Worm (Caenorhabditis elegans) whole organism, L2 larva: Measurements from ENCODE around the gene pacs-1.

Source experiments
- C34F6.9 ChIP-seq: fragments of 150-350 bp; optimal IDR thresholded peaks from 2 replicates; lab custom pipeline; 2014; ENCODE audit warnings: missing biosample characterization, missing genetic modification characterization
- F13H6.1 ChIP-seq: sonication (generic microtip); optimal IDR thresholded peaks from 2 replicates; lab custom pipeline; 2016; ENCODE audit warnings: missing genetic modification characterization, missing compliant biosample characterization
- R02D3.7 ChIP-seq: fragments of 150-350 bp; optimal IDR thresholded peaks from 2 replicates; lab custom pipeline; 2014; ENCODE audit warnings: missing biosample characterization, missing genetic modification characterization
- aly-2 ChIP-seq: fragments of 150-350 bp; optimal IDR thresholded peaks from 2 replicates; lab custom pipeline; 2014; ENCODE audit warnings: missing biosample characterization, missing genetic modification characterization
- ama-1 ChIP-seq: fragments of 150-350 bp; optimal IDR thresholded peaks from 2 replicates; lab custom pipeline; 2018; ENCODE audit warnings: inconsistent platforms
- blmp-1 ChIP-seq: sonication (generic microtip); optimal IDR thresholded peaks from 2 replicates; lab custom pipeline; 2017; ENCODE audit warnings: missing genetic modification characterization, mild to moderate bottlenecking, missing compliant biosample characterization, antibody characterized with exemption, moderate library complexity; ENCODE audit not compliant: insufficient read depth
- ceh-82 ChIP-seq: fragments of 150-350 bp; optimal IDR thresholded peaks from 2 replicates; lab custom pipeline; 2014; ENCODE audit warnings: missing biosample characterization, missing genetic modification characterization
- dmd-4 ChIP-seq: sonication (generic microtip); optimal IDR thresholded peaks from 2 replicates; lab custom pipeline; 2017; ENCODE audit warnings: missing biosample characterization, missing genetic modification characterization
- elt-3 ChIP-seq: sonication (generic microtip); optimal IDR thresholded peaks from 2 replicates; lab custom pipeline; 2017; ENCODE audit warnings: missing biosample characterization, missing genetic modification characterization
- lin-11 ChIP-seq: fragments of 150-350 bp; sonication (generic microtip); optimal IDR thresholded peaks from 2 replicates; lab custom pipeline; 2014; ENCODE audit warnings: missing biosample characterization, missing genetic modification characterization, inconsistent platforms, mixed read lengths
- lin-13 ChIP-seq: fragments of 150-350 bp; optimal IDR thresholded peaks from 2 replicates; lab custom pipeline; 2014; ENCODE audit warnings: missing biosample characterization, missing genetic modification reagents, missing genetic modification characterization
- lin-39 ChIP-seq: fragments of 150-350 bp; optimal IDR thresholded peaks from 2 replicates; lab custom pipeline; 2014; ENCODE audit warnings: missing biosample characterization, missing genetic modification reagents, missing genetic modification characterization
- lsy-2 ChIP-seq, 2 experiments: fragments of 150-350 bp in 1 of 2; sonication (generic microtip) in 1 of 2; optimal IDR thresholded peaks; 2 replicates each; lab custom pipeline; 2014 to 2017; ENCODE audit warnings: missing biosample characterization in 2 of 2, missing genetic modification characterization in 2 of 2
- mab-5 ChIP-seq: fragments of 150-350 bp; optimal IDR thresholded peaks from 2 replicates; lab custom pipeline; 2014; ENCODE audit warnings: missing biosample characterization, missing genetic modification characterization
- mdl-1 ChIP-seq, 2 experiments: fragments of 150-350 bp in 1 of 2; sonication (generic microtip) in 1 of 2; optimal IDR thresholded peaks; 2 replicates each; lab custom pipeline; 2017; ENCODE audit warnings: missing biosample characterization in 2 of 2, missing genetic modification characterization in 2 of 2
- nhr-11 ChIP-seq: fragments of 150-350 bp; optimal IDR thresholded peaks from 2 replicates; lab custom pipeline; 2014; ENCODE audit warnings: missing biosample characterization, missing genetic modification characterization
- nhr-12 ChIP-seq: fragments of 150-350 bp; optimal IDR thresholded peaks from 2 replicates; lab custom pipeline; 2014; ENCODE audit warnings: missing biosample characterization, missing genetic modification characterization
- nhr-129 ChIP-seq: fragments of 150-350 bp; optimal IDR thresholded peaks from 2 replicates; lab custom pipeline; 2014; ENCODE audit warnings: missing biosample characterization, missing genetic modification characterization
- nhr-21 ChIP-seq: fragments of 150-350 bp; optimal IDR thresholded peaks from 2 replicates; lab custom pipeline; 2014; ENCODE audit warnings: missing biosample characterization, missing genetic modification characterization
- nhr-23 ChIP-seq: fragments of 150-350 bp; optimal IDR thresholded peaks from 2 replicates; lab custom pipeline; 2014; ENCODE audit warnings: missing biosample characterization, missing genetic modification reagents, missing genetic modification characterization
- nhr-6 ChIP-seq: fragments of 150-350 bp; optimal IDR thresholded peaks from 2 replicates; lab custom pipeline; 2014; ENCODE audit warnings: missing biosample characterization, missing genetic modification characterization
- nhr-77 ChIP-seq: fragments of 150-350 bp; optimal IDR thresholded peaks from 2 replicates; lab custom pipeline; 2014; ENCODE audit warnings: missing biosample characterization, missing genetic modification characterization
- peb-1 ChIP-seq: fragments of 150-350 bp; optimal IDR thresholded peaks from 2 replicates; lab custom pipeline; 2014; ENCODE audit warnings: missing biosample characterization, missing genetic modification characterization
- sem-4 ChIP-seq: fragments of 150-350 bp; optimal IDR thresholded peaks from 2 replicates; lab custom pipeline; 2014; ENCODE audit warnings: missing biosample characterization, missing genetic modification reagents, missing genetic modification characterization
- skn-1 ChIP-seq: sonication (generic microtip); optimal IDR thresholded peaks from 2 replicates; lab custom pipeline; 2017; ENCODE audit warnings: missing biosample characterization, missing genetic modification characterization
- sma-3 ChIP-seq: sonication (generic microtip); optimal IDR thresholded peaks from 2 replicates; lab custom pipeline; 2016; ENCODE audit warnings: missing genetic modification reagents, missing genetic modification characterization, missing compliant biosample characterization
- sma-9 ChIP-seq, 2 experiments: fragments of 150-350 bp in 1 of 2; sonication (generic microtip) in 1 of 2; optimal IDR thresholded peaks; 2 replicates each; lab custom pipeline; 2014 to 2016; ENCODE audit warnings: missing genetic modification characterization in 2 of 2, mild to moderate bottlenecking in 1 of 2, missing biosample characterization in 1 of 2, missing compliant biosample characterization in 1 of 2, missing genetic modification reagents in 1 of 2, moderate library complexity in 1 of 2
- snpc-4 ChIP-seq: fragments of 150-350 bp; optimal IDR thresholded peaks from 2 replicates; lab custom pipeline; 2014; ENCODE audit warnings: missing biosample characterization, missing genetic modification characterization
- unc-39 ChIP-seq: fragments of 150-350 bp; optimal IDR thresholded peaks from 2 replicates; lab custom pipeline; 2014; ENCODE audit warnings: missing biosample characterization, missing genetic modification characterization
- unc-55 ChIP-seq: fragments of 150-350 bp; sonication (generic microtip); optimal IDR thresholded peaks from 3 replicates; lab custom pipeline; 2014; ENCODE audit warnings: missing biosample characterization, missing genetic modification reagents, missing genetic modification characterization
- unc-62 ChIP-seq: fragments of 150-350 bp; optimal IDR thresholded peaks from 2 replicates; lab custom pipeline; 2014; ENCODE audit warnings: missing biosample characterization, missing genetic modification reagents, missing genetic modification characterization
- zag-1 ChIP-seq: fragments of 150-350 bp; optimal IDR thresholded peaks from 2 replicates; lab custom pipeline; 2014; ENCODE audit warnings: missing biosample characterization, missing genetic modification characterization
- ztf-1 ChIP-seq: fragments of 200-800 bp; sonication (Bioruptor generic); conservative IDR thresholded peaks from 2 replicates; pipeline ENCODE4 v1.3.6; 2022; ENCODE audit warnings: missing genetic modification characterization, missing compliant biosample characterization
- ztf-11 ChIP-seq: sonication (generic microtip); optimal IDR thresholded peaks from 2 replicates; lab custom pipeline; 2017; ENCODE audit warnings: missing biosample characterization, missing genetic modification characterization
- ztf-4 ChIP-seq: fragments of 150-350 bp; optimal IDR thresholded peaks from 2 replicates; lab custom pipeline; 2014; ENCODE audit warnings: missing biosample characterization, missing genetic modification characterization

The pacs-1 gene

ce11 chrV:9197121-9197520 lies 19.9 kb downstream of the pacs-1 start, which contains the start of gene C24B5.4:
C24B5.4 (minus strand) TSS chrV:9197326.
- no peak for TF ChIP-seq elt-3
- TF ChIP-seq nhr-23, result no peak
- no peak for TF ChIP-seq skn-1 (tag; lab: Kevin White, UChicago)
- TF ChIP-seq lsy-2 (tag; optimal IDR thresholded peaks at IDR 0.05; lab: Kevin White, UChicago), result no peak
- TF ChIP-seq sma-3 (GFP tag; lab: Kevin White, UChicago), result no peak
- TF ChIP-seq dmd-4 (tag; lab: Kevin White, UChicago), result no peak
- TF ChIP-seq lin-39 (tag; lab: Kevin White, UChicago), result no peak
- no peak for TF ChIP-seq nhr-11 (tag; lab: Kevin White, UChicago)
- TF ChIP-seq nhr-77 (tag; lab: Kevin White, UChicago), result no peak
- no peak for TF ChIP-seq snpc-4
- no peak for TF ChIP-seq nhr-12 (tag; lab: Kevin White, UChicago)
- TF ChIP-seq F13H6.1 (tag; lab: Kevin White, UChicago), result no peak
- no peak for TF ChIP-seq aly-2 (tag; lab: Kevin White, UChicago)
- no peak for TF ChIP-seq ztf-11 (tag; lab: Kevin White, UChicago)
- no peak for TF ChIP-seq ceh-82
- no peak for TF ChIP-seq ztf-1 (GFP tag; lab: Robert Waterston, UW)
- no peak for TF ChIP-seq R02D3.7 (tag; lab: Kevin White, UChicago)
- no peak for TF ChIP-seq nhr-6 (tag; lab: Kevin White, UChicago)

ce11 chrV:9194055-9194454 lies 23.0 kb downstream of the pacs-1 start:
- TF ChIP-seq sma-3 (GFP tag; lab: Kevin White, UChicago) (no peak), R02D3.7 (tag; lab: Kevin White, UChicago) (no peak), sem-4 (tag; lab: Kevin White, UChicago) (peak; percentile 43), lin-13 (no peak), mdl-1 (tag; optimal IDR thresholded peaks at IDR 0.05; lab: Kevin White, UChicago) (peak in 1 of 2 experiments; percentile 5), unc-55 (GFP tag; lab: Kevin White, UChicago) (peak; percentile 49), C34F6.9 (peak; percentile 14), blmp-1 (no peak), ztf-4 (tag; lab: Kevin White, UChicago) (no peak), lsy-2 (tag; optimal IDR thresholded peaks at IDR 0.05; lab: Kevin White, UChicago) (peak in 1 of 2 experiments; percentile 22)

ce11 chrV:9191406-9191805 lies 25.7 kb downstream of the pacs-1 start, which contains the start of gene sphr-1:
sphr-1 (plus strand) TSS chrV:9191610.
- TF ChIP-seq sma-9 (GFP tag; optimal IDR thresholded peaks at IDR 0.05; lab: Kevin White, UChicago) (no peak), sma-9 (tag; optimal IDR thresholded peaks at IDR 0.05; lab: Kevin White, UChicago) (no peak), nhr-129 (tag; lab: Kevin White, UChicago) (no peak), mab-5 (tag; lab: Kevin White, UChicago) (no peak), lin-11 (tag; lab: Kevin White, UChicago) (no peak), sma-3 (GFP tag; lab: Kevin White, UChicago) (no peak), peb-1 (no peak), ztf-1 (GFP tag; lab: Robert Waterston, UW) (no peak), zag-1 (peak; percentile 13)

ce11 chrV:9186028-9186427 lies 31.0 kb downstream of the pacs-1 start:
- TF ChIP-seq nhr-23 (no peak), ama-1 (lab: Kevin White, UChicago) (no peak), lin-11 (tag; lab: Kevin White, UChicago) (no peak), skn-1 (tag; lab: Kevin White, UChicago) (no peak), peb-1 (no peak), unc-62 (GFP tag; lab: Kevin White, UChicago) (no peak), nhr-129 (tag; lab: Kevin White, UChicago) (no peak), blmp-1 (no peak), zag-1 (no peak), ztf-11 (tag; lab: Kevin White, UChicago) (no peak), snpc-4 (no peak), dmd-4 (tag; lab: Kevin White, UChicago) (no peak), F13H6.1 (tag; lab: Kevin White, UChicago) (no peak), mab-5 (tag; lab: Kevin White, UChicago) (no peak), nhr-77 (tag; lab: Kevin White, UChicago) (no peak), lsy-2 (tag; optimal IDR thresholded peaks at IDR 0.05; lab: Kevin White, UChicago) (no peak), unc-39 (tag; lab: Kevin White, UChicago) (no peak), nhr-6 (tag; lab: Kevin White, UChicago) (no peak), nhr-21 (tag; lab: Kevin White, UChicago) (no peak)
